Fruit fly (Drosophila melanogaster) whole organism, pupa: ENCODE data around the gene bnl.
A peak's percentile ranks its signal among the peaks of the same experiment; 100 is the strongest.

Source experiments
- CG10348 ChIP-seq: fragments of 200-800 bp; sonication (Bioruptor generic); IDR thresholded peaks from 2 replicates; pipeline ENCODE4 v1.3.6; 2022; ENCODE audit warnings: missing biosample characterization, missing genetic modification characterization
- CG12605 ChIP-seq: fragments of 200-800 bp; sonication (Bioruptor generic); IDR thresholded peaks from 2 replicates; pipeline ENCODE4 v1.3.6; 2022; ENCODE audit warnings: missing biosample characterization, missing genetic modification characterization
- CG13204 ChIP-seq: fragments of 200-800 bp; sonication (Bioruptor generic); optimal IDR thresholded peaks from 2 replicates; lab custom pipeline; 2018; ENCODE audit warnings: missing biosample characterization, mild to moderate bottlenecking, missing genetic modification characterization, moderate library complexity
- CG14655 ChIP-seq: fragments of 200-800 bp; sonication (Bioruptor generic); optimal IDR thresholded peaks from 3 replicates; lab custom pipeline; 2017; ENCODE audit warnings: mild to moderate bottlenecking, missing biosample characterization, missing genetic modification reagents, missing genetic modification characterization
- CG15710 ChIP-seq: fragments of 200-800 bp; sonication (Bioruptor generic); optimal IDR thresholded peaks from 2 replicates; lab custom pipeline; 2018; ENCODE audit warnings: missing biosample characterization, mild to moderate bottlenecking, missing genetic modification characterization, moderate library complexity
- CG17806 ChIP-seq: fragments of 200-800 bp; sonication (Bioruptor generic); optimal IDR thresholded peaks from 2 replicates; lab custom pipeline; 2018; ENCODE audit warnings: missing biosample characterization, mild to moderate bottlenecking, missing genetic modification characterization, moderate library complexity
- CG32121 ChIP-seq: fragments of 200-800 bp; sonication (Bioruptor generic); IDR thresholded peaks from 2 replicates; pipeline ENCODE4 v1.3.6; 2022; ENCODE audit warnings: missing biosample characterization, missing genetic modification characterization
- CG34367 ChIP-seq: fragments of 200-800 bp; sonication (Bioruptor generic); optimal IDR thresholded peaks from 2 replicates; lab custom pipeline; 2018; ENCODE audit warnings: missing biosample characterization, mild to moderate bottlenecking, missing genetic modification characterization
- CG4496 ChIP-seq: fragments of 200-800 bp; sonication (Bioruptor generic); IDR thresholded peaks from 3 replicates; pipeline ENCODE4 v1.3.6; 2022; ENCODE audit warnings: missing biosample characterization, missing genetic modification characterization
- CG8159 ChIP-seq: fragments of 200-800 bp; sonication (Bioruptor generic); optimal IDR thresholded peaks from 3 replicates; lab custom pipeline; 2018; ENCODE audit warnings: missing biosample characterization, mild to moderate bottlenecking, missing genetic modification characterization, moderate library complexity
- CG8301 ChIP-seq: fragments of 200-800 bp; sonication (Bioruptor generic); optimal IDR thresholded peaks from 2 replicates; lab custom pipeline; 2018; ENCODE audit warnings: missing biosample characterization, mild to moderate bottlenecking, missing genetic modification characterization
- CG9948 ChIP-seq: fragments of 200-800 bp; sonication (Bioruptor generic); optimal IDR thresholded peaks from 2 replicates; lab custom pipeline; 2018; ENCODE audit warnings: missing biosample characterization, mild to moderate bottlenecking, missing genetic modification characterization, moderate library complexity
- D1 ChIP-seq: fragments of 200-800 bp; sonication (Bioruptor generic); optimal IDR thresholded peaks from 2 replicates; lab custom pipeline; 2018; ENCODE audit warnings: missing biosample characterization, mild to moderate bottlenecking, missing genetic modification characterization, moderate library complexity
- EcR ChIP-seq: fragments of 200-800 bp; sonication (Bioruptor generic); optimal IDR thresholded peaks from 3 replicates; lab custom pipeline; 2019; ENCODE audit warnings: missing biosample characterization, missing genetic modification characterization, mild to moderate bottlenecking, moderate library complexity, missing genetic modification reagents
- Ets98B ChIP-seq: fragments of 200-800 bp; sonication (Bioruptor generic); IDR thresholded peaks from 2 replicates; pipeline ENCODE4 v1.3.6; 2022; ENCODE audit warnings: missing biosample characterization, missing genetic modification characterization
- Pif1A ChIP-seq: fragments of 200-800 bp; sonication (Bioruptor generic); optimal IDR thresholded peaks from 3 replicates; lab custom pipeline; 2016; ENCODE audit warnings: missing biosample characterization, missing genetic modification characterization
- Pif1B ChIP-seq: fragments of 200-800 bp; sonication (Bioruptor generic); optimal IDR thresholded peaks from 3 replicates; lab custom pipeline; 2016; ENCODE audit warnings: missing biosample characterization, missing genetic modification characterization
- Snoo ChIP-seq: fragments of 200-800 bp; sonication (Bioruptor generic); optimal IDR thresholded peaks from 3 replicates; lab custom pipeline; 2017; ENCODE audit warnings: missing biosample characterization, mild to moderate bottlenecking, missing genetic modification characterization, inconsistent platforms
- fd96Ca ChIP-seq: fragments of 200-800 bp; sonication (Bioruptor generic); IDR thresholded peaks from 3 replicates; pipeline ENCODE4 v1.3.6; 2022; ENCODE audit warnings: missing biosample characterization, missing genetic modification characterization
- gl ChIP-seq: fragments of 200-800 bp; sonication (Bioruptor generic); optimal IDR thresholded peaks from 2 replicates; lab custom pipeline; 2018; ENCODE audit warnings: missing biosample characterization, mild to moderate bottlenecking, missing genetic modification characterization
- rn ChIP-seq: fragments of 200-800 bp; sonication (Bioruptor generic); IDR thresholded peaks from 2 replicates; pipeline ENCODE4 v1.3.6; 2022; ENCODE audit warnings: missing biosample characterization, missing genetic modification characterization

bnl gene

DNA sequence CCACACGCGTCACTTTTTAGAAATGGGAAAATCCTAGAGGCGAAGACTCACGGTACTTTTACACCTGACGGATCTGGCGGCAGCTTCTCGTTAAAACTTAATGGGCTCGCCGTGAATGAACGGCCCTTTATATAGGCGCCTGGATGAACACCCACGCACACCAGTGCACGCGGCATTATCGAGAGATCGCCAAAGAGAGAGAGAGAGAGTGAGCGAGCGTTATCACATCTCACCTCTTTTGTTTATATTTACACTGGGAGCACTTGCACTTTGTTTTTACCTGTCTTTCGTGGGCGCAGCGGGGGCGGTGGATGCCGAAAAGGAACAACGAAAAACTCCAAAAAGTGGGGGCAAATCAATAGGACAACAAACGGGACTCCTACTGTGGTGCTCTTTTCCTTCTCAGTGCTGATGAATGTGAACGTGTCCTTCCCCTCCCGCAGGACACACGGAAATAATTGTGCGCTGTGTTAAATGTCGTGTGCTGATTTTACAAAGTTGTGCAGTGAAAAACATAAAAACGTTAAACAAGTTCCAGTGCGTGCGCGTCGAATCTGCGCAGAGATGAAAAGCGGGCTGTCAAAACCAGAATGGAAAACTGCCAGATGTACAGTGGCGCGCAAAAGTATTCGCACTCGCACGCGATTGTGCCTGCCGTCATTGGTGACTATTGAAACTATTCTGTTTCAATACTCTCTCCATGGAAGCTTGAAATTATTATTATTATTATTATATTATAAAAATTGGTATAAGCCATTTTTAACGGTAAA lies 38.7 kb upstream of the bnl start, which contains the start of gene Mrp5:
Gene Mrp5, minus strand, starts transcription at position 561 of the 770 bp plus-strand sequence.
- no peak for TF ChIP-seq CG10348
- peak; percentile 51; the same call in 1 of the 3 replicates for TF ChIP-seq fd96Ca (GFP tag; lab: Robert Waterston, UW)
- peak; percentile 36 for TF ChIP-seq CG8301 (tag; lab: Kevin White, UChicago)
- peak; percentile 46 for TF ChIP-seq Pif1B (GFP tag; lab: Kevin White, UChicago)
- no peak for TF ChIP-seq CG14655
- no peak for TF ChIP-seq CG34367 (tag; lab: Kevin White, UChicago)
- TF ChIP-seq gl (tag; lab: Kevin White, UChicago): peak; percentile 60
- no peak for TF ChIP-seq CG12605 (GFP tag; lab: Robert Waterston, UW)
- TF ChIP-seq CG15710 (tag; lab: Kevin White, UChicago): peak; percentile 12
- no peak for TF ChIP-seq Ets98B
- TF ChIP-seq D1 (tag; lab: Kevin White, UChicago): no peak
- no peak for TF ChIP-seq rn (GFP tag; lab: Robert Waterston, UW)
- no peak for TF ChIP-seq CG32121 (GFP tag; lab: Robert Waterston, UW)
- peak; percentile 21 for TF ChIP-seq Snoo (tag; lab: Kevin White, UChicago)
- peak; percentile 19 for TF ChIP-seq CG17806 (tag; lab: Kevin White, UChicago)
- peak; percentile 58 for TF ChIP-seq EcR (GFP tag; lab: Kevin White, UChicago)
- peak; percentile 36 for TF ChIP-seq CG8159 (tag; lab: Kevin White, UChicago)
- TF ChIP-seq CG4496 (GFP tag; lab: Robert Waterston, UW): peak; percentile 80
- peak; percentile 40 for TF ChIP-seq CG13204
- no peak for TF ChIP-seq CG9948 (tag; lab: Kevin White, UChicago)
- peak; percentile 23 for TF ChIP-seq Pif1A (GFP tag; lab: Kevin White, UChicago)

- TF ChIP-seq fd96Ca (GFP tag; lab: Robert Waterston, UW) (no peak), EcR (GFP tag; lab: Kevin White, UChicago) (no peak), Snoo (tag; lab: Kevin White, UChicago) (no peak), Ets98B (no peak), D1 (tag; lab: Kevin White, UChicago) (no peak), CG12605 (GFP tag; lab: Robert Waterston, UW) (no peak), Pif1B (GFP tag; lab: Kevin White, UChicago) (no peak), CG8301 (tag; lab: Kevin White, UChicago) (no peak), CG4496 (GFP tag; lab: Robert Waterston, UW) (no peak), gl (tag; lab: Kevin White, UChicago) (no peak), CG15710 (tag; lab: Kevin White, UChicago) (no peak), CG9948 (tag; lab: Kevin White, UChicago) (no peak), CG34367 (tag; lab: Kevin White, UChicago) (no peak), rn (GFP tag; lab: Robert Waterston, UW) (no peak), CG8159 (tag; lab: Kevin White, UChicago) (no peak), CG17806 (tag; lab: Kevin White, UChicago) (no peak), CG13204 (no peak), CG32121 (GFP tag; lab: Robert Waterston, UW) (no peak)
- TF ChIP-seq, all 21 proteins: peak for 0
These were observed 36.6 kb upstream of the bnl start for dm6 chr3R:19873102-19873737.

DNA sequence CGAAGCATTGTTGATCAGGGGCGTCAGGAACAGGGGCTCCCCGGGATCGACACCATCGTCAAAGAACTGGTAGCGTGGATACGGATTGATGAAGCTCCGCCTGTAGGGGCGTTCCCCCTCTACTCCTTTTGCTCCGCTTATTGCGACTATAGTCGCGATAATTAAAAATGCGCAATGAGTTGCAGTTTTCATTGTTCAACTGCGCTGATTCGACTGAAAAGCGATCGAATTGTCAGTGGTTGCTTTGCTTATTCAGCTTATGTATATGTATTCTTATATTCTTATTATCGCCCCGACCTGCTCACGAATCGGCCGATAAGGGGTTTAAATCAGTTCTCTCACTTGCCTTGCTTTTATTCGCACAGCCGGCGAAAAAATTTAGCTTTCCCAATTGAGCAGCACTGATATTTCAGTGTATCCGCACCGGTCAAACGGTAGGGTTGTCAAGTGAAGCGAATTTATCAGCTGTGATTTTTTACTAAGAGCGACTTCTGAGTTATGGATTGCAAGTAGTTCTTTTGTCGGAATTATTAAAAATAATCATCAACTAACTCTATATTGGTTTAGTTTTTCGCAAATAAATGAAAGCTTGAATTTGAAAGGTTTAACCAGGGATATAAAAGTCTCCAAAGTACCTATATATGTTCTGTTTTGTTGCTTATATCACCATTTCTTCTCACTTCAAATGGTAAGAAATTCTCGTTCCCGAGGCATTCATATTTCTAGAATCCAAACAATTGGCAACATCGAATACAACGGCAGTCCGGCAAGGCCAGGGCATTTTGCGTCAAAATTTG lies 27.6 kb upstream of the bnl start, which contains the start of the genes CG4572 and CG4686:
Gene CG4572, minus strand, starts transcription at position 415 of the 797 bp plus-strand sequence.
Gene CG4686, plus strand, starts transcription at position 518 of the 797 bp plus-strand sequence.
- TF ChIP-seq CG8159 (tag; lab: Kevin White, UChicago) (peak; percentile 75), Ets98B (no peak; the same call in 1 of the 2 replicates), CG9948 (tag; lab: Kevin White, UChicago) (peak; percentile 68), CG15710 (tag; lab: Kevin White, UChicago) (peak; percentile 70), gl (tag; lab: Kevin White, UChicago) (peak; percentile 63), fd96Ca (GFP tag; lab: Robert Waterston, UW) (0 out of 3 replicates have a peak, but pooled peaks have one; percentile 63), CG12605 (GFP tag; lab: Robert Waterston, UW) (peak; percentile 69), CG10348 (0 out of 2 replicates have a peak, but pooled peaks have one; percentile 34), CG32121 (GFP tag; lab: Robert Waterston, UW) (peak; percentile 55), rn (GFP tag; lab: Robert Waterston, UW) (peak; percentile 68), CG4496 (GFP tag; lab: Robert Waterston, UW) (peak; percentile 60), Snoo (tag; lab: Kevin White, UChicago) (peak; percentile 67), Pif1A (GFP tag; lab: Kevin White, UChicago) (no peak), CG14655 (no peak), D1 (tag; lab: Kevin White, UChicago) (no peak), CG8301 (tag; lab: Kevin White, UChicago) (peak; percentile 74), CG17806 (tag; lab: Kevin White, UChicago) (peak; percentile 52), CG34367 (tag; lab: Kevin White, UChicago) (peak; percentile 60), Pif1B (GFP tag; lab: Kevin White, UChicago) (peak; percentile 46), EcR (GFP tag; lab: Kevin White, UChicago) (peak; percentile 72), CG13204 (no peak)
